Worm (Caenorhabditis elegans) whole organism, young adult: ENCODE results near the gene lron-1.
A peak's percentile ranks its signal among the peaks of the same experiment; 100 is the strongest.

Experiments used
- B0019.2 ChIP-seq: fragments of 200-800 bp; sonication (Bioruptor generic); conservative IDR thresholded peaks from 2 replicates; pipeline ENCODE4 v1.3.6; 2022; ENCODE audit warnings: missing genetic modification reagents, missing genetic modification characterization, missing compliant biosample characterization
- B0336.3 ChIP-seq: fragments of 200-800 bp; sonication (Bioruptor generic); IDR thresholded peaks from 2 replicates; pipeline ENCODE4 v1.3.6; 2022; ENCODE audit warnings: missing genetic modification characterization, missing compliant biosample characterization
- F23B12.7 ChIP-seq: sonication (generic microtip); optimal IDR thresholded peaks from 2 replicates; lab custom pipeline; 2017; ENCODE audit warnings: missing genetic modification characterization, mild to moderate bottlenecking, missing compliant biosample characterization, antibody characterized with exemption, moderate library complexity; ENCODE audit not compliant: insufficient read depth
- F37B4.10 ChIP-seq: fragments of 200-800 bp; sonication (Bioruptor generic); IDR thresholded peaks from 2 replicates; pipeline ENCODE4 v1.3.6; 2022; ENCODE audit warnings: missing genetic modification characterization, missing compliant biosample characterization
- F39B2.1 ChIP-seq: fragments of 200-800 bp; sonication (Bioruptor generic); IDR thresholded peaks from 2 replicates; pipeline ENCODE4 v1.3.6; 2022; ENCODE audit warnings: missing genetic modification reagents, missing genetic modification characterization, missing compliant biosample characterization
- F49E8.2 ChIP-seq: sonication (generic microtip); optimal IDR thresholded peaks from 3 replicates; lab custom pipeline; 2017; ENCODE audit warnings: missing genetic modification characterization, mild to moderate bottlenecking, missing compliant biosample characterization, antibody characterized with exemption, moderate library complexity; ENCODE audit not compliant: insufficient read depth
- F55B11.4 ChIP-seq: sonication (generic microtip); optimal IDR thresholded peaks from 2 replicates; lab custom pipeline; 2016; ENCODE audit warnings: missing compliant biosample characterization, missing genetic modification characterization, borderline replicate concordance; ENCODE audit not compliant: insufficient read depth
- F57C9.4 ChIP-seq: sonication (generic microtip); optimal IDR thresholded peaks from 2 replicates; lab custom pipeline; 2017; ENCODE audit warnings: mild to moderate bottlenecking, missing genetic modification characterization, missing compliant biosample characterization
- T26A5.8 ChIP-seq: sonication (generic microtip); optimal IDR thresholded peaks from 2 replicates; lab custom pipeline; 2016; ENCODE audit warnings: missing genetic modification characterization, missing compliant biosample characterization
- Y53F4B.3 ChIP-seq: fragments of 200-800 bp; sonication (Bioruptor generic); IDR thresholded peaks from 2 replicates; pipeline ENCODE4 v1.3.6; 2022; ENCODE audit warnings: missing genetic modification reagents, missing genetic modification characterization, missing compliant biosample characterization
- Y53G8AR.9 ChIP-seq: fragments of 200-800 bp; sonication (Bioruptor generic); conservative IDR thresholded peaks from 2 replicates; pipeline ENCODE4 v1.3.6; 2022; ENCODE audit warnings: missing genetic modification reagents, missing genetic modification characterization, missing compliant biosample characterization
- Y67H2A.10 ChIP-seq: fragments of 200-800 bp; sonication (Bioruptor generic); conservative IDR thresholded peaks from 2 replicates; pipeline ENCODE4 v1.3.6; 2022; ENCODE audit warnings: missing genetic modification reagents, missing genetic modification characterization, missing compliant biosample characterization
- Y79H2A.3 ChIP-seq: fragments of 200-800 bp; sonication (Bioruptor generic); conservative IDR thresholded peaks from 2 replicates; pipeline ENCODE4 v1.3.6; 2022; ENCODE audit warnings: missing genetic modification reagents, missing genetic modification characterization, missing compliant biosample characterization
- Y95B8A.8 ChIP-seq: fragments of 200-800 bp; sonication (Bioruptor generic); IDR thresholded peaks from 2 replicates; pipeline ENCODE4 v1.3.6; 2022; ENCODE audit warnings: missing genetic modification reagents, missing genetic modification characterization, missing compliant biosample characterization
- ZK185.1 ChIP-seq: sonication (generic microtip); optimal IDR thresholded peaks from 2 replicates; lab custom pipeline; 2016; ENCODE audit warnings: mild to moderate bottlenecking, missing genetic modification characterization, missing compliant biosample characterization; ENCODE audit not compliant: poor library complexity, severe bottlenecking
- aptf-2 ChIP-seq: fragments of 200-800 bp; sonication (Bioruptor generic); conservative IDR thresholded peaks from 2 replicates; pipeline ENCODE4 v1.3.6; 2022; ENCODE audit warnings: missing genetic modification reagents, missing genetic modification characterization, missing compliant biosample characterization
- atf-7 ChIP-seq: sonication (generic microtip); optimal IDR thresholded peaks from 2 replicates; lab custom pipeline; 2017; ENCODE audit warnings: mild to moderate bottlenecking, missing genetic modification characterization, missing compliant biosample characterization
- athp-1 ChIP-seq: sonication (generic microtip); optimal IDR thresholded peaks from 2 replicates; lab custom pipeline; 2017; ENCODE audit warnings: mild to moderate bottlenecking, missing genetic modification characterization, missing compliant biosample characterization
- attf-3 ChIP-seq: fragments of 200-800 bp; sonication (Bioruptor generic); conservative IDR thresholded peaks from 2 replicates; pipeline ENCODE4 v1.3.6; 2022; ENCODE audit warnings: missing genetic modification reagents, missing genetic modification characterization, missing compliant biosample characterization
- ccch-3 ChIP-seq: fragments of 200-800 bp; sonication (Bioruptor generic); optimal IDR thresholded peaks from 2 replicates; lab custom pipeline; 2018; ENCODE audit warnings: mild to moderate bottlenecking, missing genetic modification characterization, missing compliant biosample characterization
- ceh-27 ChIP-seq: fragments of 200-800 bp; sonication (Bioruptor generic); optimal IDR thresholded peaks from 2 replicates; lab custom pipeline; 2018; ENCODE audit warnings: mild to moderate bottlenecking, missing genetic modification characterization, moderate library complexity, missing compliant biosample characterization
- ceh-79 ChIP-seq: sonication (generic microtip); optimal IDR thresholded peaks from 2 replicates; lab custom pipeline; 2017; ENCODE audit warnings: mild to moderate bottlenecking, missing genetic modification characterization, missing compliant biosample characterization
- ceh-91 ChIP-seq: fragments of 200-800 bp; sonication (Bioruptor generic); IDR thresholded peaks from 2 replicates; pipeline ENCODE4 v1.3.6; 2022; ENCODE audit warnings: missing genetic modification reagents, missing genetic modification characterization, missing compliant biosample characterization
- chd-7 ChIP-seq: sonication (generic microtip); optimal IDR thresholded peaks from 2 replicates; lab custom pipeline; 2016; ENCODE audit warnings: mild to moderate bottlenecking, missing genetic modification characterization, moderate library complexity, missing compliant biosample characterization
- ets-4 ChIP-seq: fragments of 200-800 bp; sonication (Bioruptor generic); optimal IDR thresholded peaks from 2 replicates; lab custom pipeline; 2018; ENCODE audit warnings: mild to moderate bottlenecking, missing genetic modification characterization, missing compliant biosample characterization
- gei-17 ChIP-seq: fragments of 200-800 bp; sonication (Bioruptor generic); optimal IDR thresholded peaks from 2 replicates; lab custom pipeline; 2018; ENCODE audit warnings: mild to moderate bottlenecking, missing genetic modification characterization, missing compliant biosample characterization
- him-1 ChIP-seq: sonication (generic microtip); optimal IDR thresholded peaks from 2 replicates; lab custom pipeline; 2016; ENCODE audit warnings: missing genotype, missing genetic modification reagents, missing genetic modification characterization, missing compliant biosample characterization
- hmg-1.2 ChIP-seq: fragments of 200-800 bp; sonication (Bioruptor generic); IDR thresholded peaks from 2 replicates; pipeline ENCODE4 v1.3.6; 2022; ENCODE audit warnings: missing genetic modification reagents, missing genetic modification characterization, missing compliant biosample characterization
- hsf-1 ChIP-seq: fragments of 200-800 bp; sonication (Bioruptor generic); IDR thresholded peaks from 2 replicates; pipeline ENCODE4 v1.3.6; 2022; ENCODE audit warnings: missing genetic modification reagents, missing genetic modification characterization, missing compliant biosample characterization
- let-526 ChIP-seq: fragments of 200-800 bp; sonication (Bioruptor generic); IDR thresholded peaks from 2 replicates; pipeline ENCODE4 v1.3.6; 2022; ENCODE audit warnings: missing genetic modification reagents, missing genetic modification characterization, missing compliant biosample characterization
- lsl-1 ChIP-seq: fragments of 200-800 bp; sonication (Bioruptor generic); optimal IDR thresholded peaks from 2 replicates; lab custom pipeline; 2018; ENCODE audit warnings: mild to moderate bottlenecking, missing genetic modification characterization, moderate library complexity, missing compliant biosample characterization
- madf-3 ChIP-seq: fragments of 200-800 bp; sonication (Bioruptor generic); IDR thresholded peaks from 2 replicates; pipeline ENCODE4 v1.3.6; 2022; ENCODE audit warnings: missing genetic modification reagents, missing genetic modification characterization, missing compliant biosample characterization
- mcd-1 ChIP-seq: fragments of 200-800 bp; sonication (Bioruptor generic); IDR thresholded peaks from 2 replicates; pipeline ENCODE4 v1.3.6; 2022; ENCODE audit warnings: missing genetic modification reagents, missing genetic modification characterization, missing compliant biosample characterization
- mel-28 ChIP-seq: sonication (generic microtip); optimal IDR thresholded peaks from 2 replicates; lab custom pipeline; 2016; ENCODE audit warnings: borderline replicate concordance, mild to moderate bottlenecking, missing genetic modification characterization, missing compliant biosample characterization
- mxl-1 ChIP-seq: sonication (generic microtip); optimal IDR thresholded peaks from 2 replicates; lab custom pipeline; 2016; ENCODE audit warnings: missing genetic modification characterization, missing compliant biosample characterization
- nhr-27 ChIP-seq: fragments of 200-800 bp; sonication (Bioruptor generic); optimal IDR thresholded peaks from 2 replicates; lab custom pipeline; 2018; ENCODE audit warnings: mild to moderate bottlenecking, missing genetic modification characterization, moderate library complexity, missing compliant biosample characterization
- rpc-1 ChIP-seq, 2 experiments: fragments of 150-350 bp in 1 of 2; sonication (generic microtip) in 1 of 2; optimal IDR thresholded peaks; 2 replicates each; lab custom pipeline; 2014 to 2018; ENCODE audit warnings: missing biosample characterization in 1 of 2, missing genetic modification characterization in 1 of 2, missing genetic modification reagents in 1 of 2, missing genotype in 1 of 2
- sea-2 ChIP-seq: fragments of 200-800 bp; sonication (Bioruptor generic); IDR thresholded peaks from 2 replicates; pipeline ENCODE4 v1.3.6; 2022; ENCODE audit warnings: missing genetic modification characterization, missing compliant biosample characterization
- snpc-1.1 ChIP-seq: sonication (generic microtip); optimal IDR thresholded peaks from 2 replicates; lab custom pipeline; 2017; ENCODE audit warnings: missing genetic modification characterization, mild to moderate bottlenecking, missing compliant biosample characterization, antibody characterized with exemption, moderate library complexity, missing genotype, missing genetic modification reagents; ENCODE audit not compliant: insufficient read depth
- snpc-1.3 ChIP-seq: sonication (generic microtip); optimal IDR thresholded peaks from 2 replicates; lab custom pipeline; 2017; ENCODE audit warnings: missing genetic modification characterization, mild to moderate bottlenecking, missing compliant biosample characterization, antibody characterized with exemption, moderate library complexity, missing genotype, missing genetic modification reagents; ENCODE audit not compliant: insufficient read depth
- sptf-2 ChIP-seq: fragments of 200-800 bp; sonication (Bioruptor generic); optimal IDR thresholded peaks from 2 replicates; lab custom pipeline; 2018; ENCODE audit warnings: mild to moderate bottlenecking, missing genetic modification characterization, missing compliant biosample characterization
- tbp1 ChIP-seq: fragments of 200-800 bp; sonication (Bioruptor generic); optimal IDR thresholded peaks from 2 replicates; lab custom pipeline; 2018; ENCODE audit warnings: mild to moderate bottlenecking, missing genetic modification characterization, missing compliant biosample characterization
- tbx-9 ChIP-seq: sonication (generic microtip); optimal IDR thresholded peaks from 2 replicates; lab custom pipeline; 2016; ENCODE audit warnings: borderline replicate concordance, missing genetic modification characterization, inconsistent platforms, missing compliant biosample characterization
- tlf-1 ChIP-seq: fragments of 200-800 bp; sonication (Bioruptor generic); optimal IDR thresholded peaks from 2 replicates; lab custom pipeline; 2018; ENCODE audit warnings: mild to moderate bottlenecking, missing genetic modification characterization, missing compliant biosample characterization
- zim-3 ChIP-seq: sonication (generic microtip); optimal IDR thresholded peaks from 2 replicates; lab custom pipeline; 2017; ENCODE audit warnings: mild to moderate bottlenecking, missing genetic modification characterization, moderate library complexity, missing compliant biosample characterization
- ztf-28 ChIP-seq: fragments of 200-800 bp; sonication (Bioruptor generic); IDR thresholded peaks from 2 replicates; pipeline ENCODE4 v1.3.6; 2022; ENCODE audit warnings: missing genetic modification reagents, missing genetic modification characterization, missing compliant biosample characterization

Gene lron-1

DNA sequence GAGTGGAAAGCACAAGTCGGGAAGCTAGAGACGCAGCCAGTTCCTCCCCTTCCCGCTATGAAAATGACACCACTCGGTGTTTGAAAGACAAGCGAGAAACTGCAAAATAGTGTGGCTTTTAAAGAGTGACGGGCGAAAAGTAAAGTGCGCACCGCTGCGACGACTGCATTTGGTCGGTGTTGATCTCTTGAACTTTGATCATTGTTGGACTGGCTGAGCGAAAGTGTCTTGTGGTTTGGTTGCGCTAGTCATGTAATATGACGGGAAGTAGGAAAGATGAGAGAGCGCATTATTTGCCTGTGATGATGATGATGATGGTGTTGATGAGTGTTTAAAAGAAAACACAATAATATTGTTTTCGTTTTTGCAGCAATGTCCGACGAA is 12.2 kb upstream of the lron-1 start (continued):
- TF ChIP-seq Y53G8AR.9 (no peak), F23B12.7 (peak; percentile 56), zim-3 (tag; lab: Kevin White, UChicago) (no peak), ceh-91 (GFP tag; lab: Robert Waterston, UW) (no peak), F49E8.2 (tag; lab: Kevin White, UChicago) (no peak), Y53F4B.3 (GFP tag; lab: Robert Waterston, UW) (no peak), hmg-1.2 (GFP tag; lab: Robert Waterston, UW) (peak; percentile 59; the same call in 1 of the 2 replicates), chd-7 (tag; lab: Kevin White, UChicago) (peak; percentile 76), F39B2.1 (GFP tag; lab: Robert Waterston, UW) (no peak), mel-28 (tag; lab: Kevin White, UChicago) (no peak)

ce11 chrX:14561416-14561973 is 11.0 kb upstream of the lron-1 start:
- TF ChIP-seq B0019.2 (GFP tag; lab: Robert Waterston, UW) (no peak), F55B11.4 (no peak), rpc-1 (optimal IDR thresholded peaks at IDR 0.05; lab: Kevin White, UChicago) (no peak), rpc-1 (tag; optimal IDR thresholded peaks at IDR 0.05; lab: Kevin White, UChicago) (no peak), aptf-2 (GFP tag; lab: Robert Waterston, UW) (no peak), madf-3 (no peak), snpc-1.3 (tag; lab: Kevin White, UChicago) (no peak), him-1 (tag; lab: Kevin White, UChicago) (no peak), sptf-2 (GFP tag; lab: Kevin White, UChicago) (no peak), T26A5.8 (no peak), zim-3 (tag; lab: Kevin White, UChicago) (peak; percentile 23), F39B2.1 (GFP tag; lab: Robert Waterston, UW) (no peak), ztf-28 (GFP tag; lab: Robert Waterston, UW) (no peak), Y79H2A.3 (no peak), ceh-91 (GFP tag; lab: Robert Waterston, UW) (no peak), mxl-1 (tag; lab: Kevin White, UChicago) (no peak), snpc-1.1 (tag; lab: Kevin White, UChicago) (no peak), gei-17 (GFP tag; lab: Kevin White, UChicago) (no peak), F57C9.4 (tag; lab: Kevin White, UChicago) (no peak), F37B4.10 (no peak), sea-2 (GFP tag; lab: Robert Waterston, UW) (no peak), ccch-3 (GFP tag; lab: Kevin White, UChicago) (no peak), atf-7 (tag; lab: Kevin White, UChicago) (peak; percentile 27), tbx-9 (tag; lab: Kevin White, UChicago) (no peak), attf-3 (GFP tag; lab: Robert Waterston, UW) (no peak), Y67H2A.10 (no peak), athp-1 (no peak), tbp1 (GFP tag; lab: Kevin White, UChicago) (no peak), lsl-1 (GFP tag; lab: Kevin White, UChicago) (no peak), ceh-79 (tag; lab: Kevin White, UChicago) (no peak), let-526 (no peak), ZK185.1 (tag; lab: Kevin White, UChicago) (no peak), B0336.3 (GFP tag; lab: Robert Waterston, UW) (no peak), Y95B8A.8 (no peak), tlf-1 (GFP tag; lab: Kevin White, UChicago) (no peak), ets-4 (GFP tag; lab: Kevin White, UChicago) (no peak), mcd-1 (peak; percentile 36; the same call in 1 of the 2 replicates), hsf-1 (GFP tag; lab: Robert Waterston, UW) (no peak), nhr-27 (no peak), ceh-27 (GFP tag; lab: Kevin White, UChicago) (no peak)
